Worm (Caenorhabditis elegans): ENCODE data around the gene nhr-149.

- TF ChIP-seq him-1 (tag; optimal IDR thresholded peaks at IDR 0.05) (no peak), W03F9.2 (tag; optimal IDR thresholded peaks at IDR 0.05) (no peak)
Observed at ce11 chrV:7395359-7395758, 45.9 kb upstream of the nhr-149 start, which contains the start of gene srx-9.

All from whole organism, L4/young adult.